Worm (Caenorhabditis elegans): ENCODE data around the gene F47B10.4.

F47B10.4 gene

DNA sequence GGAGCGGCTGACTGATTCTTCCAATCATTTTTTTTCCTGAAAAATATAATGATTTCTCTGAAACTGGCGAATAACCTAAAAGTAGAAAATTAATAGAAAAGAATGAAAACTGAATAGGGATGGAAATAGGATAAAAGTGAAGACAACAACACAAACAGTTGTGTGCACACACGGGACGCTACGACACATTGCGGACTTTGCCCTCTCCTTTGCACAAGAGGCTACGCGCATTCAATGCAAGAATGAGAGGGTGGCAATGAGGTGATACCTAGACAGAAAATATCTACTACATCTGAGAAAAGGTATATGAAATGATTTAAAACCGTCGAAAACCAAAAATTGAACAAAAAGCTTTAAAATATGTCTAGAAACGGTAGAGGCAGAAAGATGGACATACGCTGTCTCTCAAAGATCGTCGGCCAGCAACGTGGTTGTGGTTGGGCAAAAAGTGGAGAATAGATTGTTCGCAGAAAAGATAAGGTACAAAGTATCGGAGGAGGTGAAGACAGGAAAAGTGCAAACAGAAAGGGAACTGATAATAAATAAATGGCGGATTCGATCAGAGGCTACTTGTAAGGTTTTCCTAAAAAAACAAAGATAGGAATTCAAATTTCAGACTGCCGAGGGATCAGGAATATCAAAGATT is 9.1 kb downstream of the F47B10.4 start, which contains the start of gene suca-1 (continued):
- TF ChIP-seq pha-4 (tag; optimal IDR thresholded peaks at IDR 0.05) (no peak), hlh-15 (tag; optimal IDR thresholded peaks at IDR 0.05) (no peak), nhr-232 (tag; optimal IDR thresholded peaks at IDR 0.05) (no peak), zip-5 (tag; optimal IDR thresholded peaks at IDR 0.05) (no peak), K02D7.2 (tag; optimal IDR thresholded peaks at IDR 0.05) (peak; percentile 11), dmd-4 (tag; optimal IDR thresholded peaks at IDR 0.05; ENCODE audit: borderline replicate concordance) (no peak), nfya-1 (tag; optimal IDR thresholded peaks at IDR 0.05) (peak; percentile 67), ceh-6 (GFP tag; optimal IDR thresholded peaks at IDR 0.05) (no peak), lim-6 (tag; optimal IDR thresholded peaks at IDR 0.05) (no peak), K09A11.1 (tag; optimal IDR thresholded peaks at IDR 0.05; ENCODE audit: insufficient read depth) (no peak), odd-2 (tag; optimal IDR thresholded peaks at IDR 0.05) (no peak), ceh-34 (tag; optimal IDR thresholded peaks at IDR 0.05) (peak; percentile 51), elt-2 (tag; optimal IDR thresholded peaks at IDR 0.05) (peak; percentile 41), hlh-30 (tag; optimal IDR thresholded peaks at IDR 0.05; ENCODE audit: insufficient read depth) (peak; percentile 2), hlh-8 (tag; optimal IDR thresholded peaks at IDR 0.05) (no peak), ceh-45 (GFP tag; IDR thresholded peaks at IDR 0.05) (0 out of 2 replicates have a peak, but pooled peaks have one; percentile 22), fax-1 (tag; optimal IDR thresholded peaks at IDR 0.05) (no peak), pros-1 (tag; optimal IDR thresholded peaks at IDR 0.05) (no peak), npax-4 (tag; optimal IDR thresholded peaks at IDR 0.05) (no peak), nhr-11 (tag; optimal IDR thresholded peaks at IDR 0.05) (no peak), ceh-19 (GFP tag; optimal IDR thresholded peaks at IDR 0.05) (peak; percentile 1), unc-42 (tag; optimal IDR thresholded peaks at IDR 0.05) (peak; percentile 3), C08G9.2 (tag; optimal IDR thresholded peaks at IDR 0.05) (peak; percentile 8), ama-1 (optimal IDR thresholded peaks at IDR 0.05) (no peak), ceh-14 (tag; optimal IDR thresholded peaks at IDR 0.05) (no peak), ceh-30 (tag; optimal IDR thresholded peaks at IDR 0.05) (peak; percentile 58), ets-4 (tag; optimal IDR thresholded peaks at IDR 0.05) (no peak), pax-1 (tag; optimal IDR thresholded peaks at IDR 0.05) (no peak), sox-2 (GFP tag; IDR thresholded peaks at IDR 0.05) (no peak), che-1 (tag; optimal IDR thresholded peaks at IDR 0.05) (no peak), pha-2 (tag; optimal IDR thresholded peaks at IDR 0.05) (no peak), pag-3 (tag; optimal IDR thresholded peaks at IDR 0.05; ENCODE audit: borderline replicate concordance) (no peak), eyg-1 (tag; optimal IDR thresholded peaks at IDR 0.05) (no peak)

- TF ChIP-seq ceh-18 (tag; optimal IDR thresholded peaks at IDR 0.05): peak; percentile 82
- no peak for TF ChIP-seq hlh-15 (tag; optimal IDR thresholded peaks at IDR 0.05)
- peak; percentile 30 for TF ChIP-seq elt-2 (tag; optimal IDR thresholded peaks at IDR 0.05)
- TF ChIP-seq nfya-1 (tag; optimal IDR thresholded peaks at IDR 0.05): peak; percentile 57
- TF ChIP-seq ahr-1 (tag; optimal IDR thresholded peaks at IDR 0.05): no peak
- TF ChIP-seq unc-42 (tag; optimal IDR thresholded peaks at IDR 0.05): peak; percentile 31
- peak; percentile 31 for TF ChIP-seq T23F11.4 (GFP tag; optimal IDR thresholded peaks at IDR 0.05)
- TF ChIP-seq ceh-31 (tag; optimal IDR thresholded peaks at IDR 0.05): peak; percentile 52
- TF ChIP-seq pat-9 (tag; optimal IDR thresholded peaks at IDR 0.05): no peak
- peak; percentile 51 for TF ChIP-seq ref-2 (tag; optimal IDR thresholded peaks at IDR 0.05)
- peak; percentile 20 for TF ChIP-seq syd-9 (tag; optimal IDR thresholded peaks at IDR 0.05)
- TF ChIP-seq ceh-34 (tag; optimal IDR thresholded peaks at IDR 0.05): peak; percentile 19
- TF ChIP-seq tbx-2 (tag; optimal IDR thresholded peaks at IDR 0.05): peak; percentile 37
- peak; percentile 73 for TF ChIP-seq rnt-1 (tag; optimal IDR thresholded peaks at IDR 0.05)
- TF ChIP-seq hlh-8 (tag; optimal IDR thresholded peaks at IDR 0.05): peak; percentile 30
- TF ChIP-seq unc-55 (GFP tag; optimal IDR thresholded peaks at IDR 0.05): peak; percentile 71
- TF ChIP-seq ets-4 (tag; optimal IDR thresholded peaks at IDR 0.05): no peak
- TF ChIP-seq fkh-10 (GFP tag; optimal IDR thresholded peaks at IDR 0.05): no peak
These were observed 9.9 kb downstream of the F47B10.4 start for ce11 chrX:10900952-10901351.

All from whole organism, late embryonic.